Fruit fly (Drosophila melanogaster): ENCODE measurements around the gene CG34238.

Gene CG34238

DNA sequence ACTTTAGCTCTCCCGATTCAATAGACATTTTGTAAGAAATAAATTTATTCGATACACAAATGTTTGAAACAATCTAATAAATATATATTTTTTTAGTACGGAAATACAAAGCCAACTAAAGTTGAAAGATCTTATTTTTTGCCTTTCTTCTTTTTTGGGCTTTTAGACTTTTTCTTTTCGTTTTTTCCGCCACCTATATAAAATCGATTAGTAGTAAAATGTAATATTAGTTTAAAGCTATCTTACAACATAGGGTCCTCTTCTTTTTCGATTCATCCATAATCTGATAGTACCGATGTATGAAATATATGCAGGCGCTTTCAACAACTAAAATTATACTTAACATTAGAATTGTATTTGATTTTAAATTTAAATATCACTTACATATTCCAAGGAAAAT lies 3.7 kb downstream of the CG34238 start, which contains the start of gene CG42536:
Gene CG42536, minus strand, starts transcription at position 101 of the 400 bp plus-strand sequence.
- TF ChIP-seq CG14711 (tag; optimal IDR thresholded peaks at IDR 0.05) = no peak
- TF ChIP-seq ovo (GFP tag; optimal IDR thresholded peaks at IDR 0.05) = no peak
- peak; percentile 16 for TF ChIP-seq kay (GFP tag; ENCODE audit: borderline replicate concordance)
- no peak for TF ChIP-seq CG11617 (GFP tag; optimal IDR thresholded peaks at IDR 0.05)

DNA sequence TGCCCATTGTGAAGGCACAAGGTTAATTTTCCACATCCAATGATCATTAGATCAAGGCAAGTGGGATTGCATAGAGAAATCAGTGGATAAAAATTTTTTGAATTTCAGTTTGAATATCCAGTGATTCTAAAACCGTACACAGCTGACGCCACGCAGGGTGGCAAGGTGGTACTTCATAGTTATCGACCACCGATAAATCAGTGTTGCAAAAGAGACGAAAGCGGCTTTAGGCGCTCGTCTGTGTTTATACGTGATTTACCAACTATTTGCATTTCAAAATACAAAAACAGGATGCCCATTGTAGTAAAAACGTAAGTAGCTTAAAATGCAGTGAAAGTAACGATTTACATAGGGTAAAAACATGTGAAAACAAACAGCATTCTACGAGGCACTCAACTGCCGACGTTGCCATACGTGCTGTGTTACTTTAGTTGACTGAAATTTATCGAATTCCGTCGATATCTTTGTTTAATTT lies 4.6 kb downstream of the CG34238 start, which contains the start of the genes CG42535, CG34001 and hay:
Gene CG42535, minus strand, starts transcription at position 51 of the 475 bp plus-strand sequence.
Gene CG34001, plus strand, starts transcription at position 195 of the 475 bp plus-strand sequence.
Gene hay, plus strand, starts transcription at position 195 of the 475 bp plus-strand sequence.
- TF ChIP-seq CG7045 (GFP tag; optimal IDR thresholded peaks at IDR 0.05) = no peak
- TF ChIP-seq pad (GFP tag; optimal IDR thresholded peaks at IDR 0.05) = peak; percentile 16
- TF ChIP-seq tj (GFP tag; optimal IDR thresholded peaks at IDR 0.05) = no peak
- TF ChIP-seq Hr96 (GFP tag; optimal IDR thresholded peaks at IDR 0.05) = peak; percentile 1
- no peak for TF ChIP-seq Mnt (GFP tag; optimal IDR thresholded peaks at IDR 0.05)
- no peak for TF ChIP-seq CG11617 (GFP tag; optimal IDR thresholded peaks at IDR 0.05)
- peak; percentile 4 for TF ChIP-seq CG14711 (tag; optimal IDR thresholded peaks at IDR 0.05)
- no peak for TF ChIP-seq Clk (GFP tag; optimal IDR thresholded peaks at IDR 0.05)
- TF ChIP-seq cic (GFP tag; optimal IDR thresholded peaks at IDR 0.05) = no peak
- TF ChIP-seq CG1620 (GFP tag; optimal IDR thresholded peaks at IDR 0.05) = no peak
- TF ChIP-seq CG5204 (GFP tag; optimal IDR thresholded peaks at IDR 0.05) = no peak
- TF ChIP-seq Crg-1 (GFP tag; optimal IDR thresholded peaks at IDR 0.05) = no peak
- no peak for TF ChIP-seq CG33017 (tag; optimal IDR thresholded peaks at IDR 0.05)
- no peak for TF ChIP-seq cnc (optimal IDR thresholded peaks at IDR 0.05)
- TF ChIP-seq bab1 (GFP tag; optimal IDR thresholded peaks at IDR 0.05) = peak; percentile 24
- no peak for TF ChIP-seq ovo (GFP tag; optimal IDR thresholded peaks at IDR 0.05)
- TF ChIP-seq toe (GFP tag; optimal IDR thresholded peaks at IDR 0.05) = no peak
- peak; percentile 11 for TF ChIP-seq CG7101 (tag; optimal IDR thresholded peaks at IDR 0.05)
- no peak for TF ChIP-seq CG12768 (GFP tag; optimal IDR thresholded peaks at IDR 0.05)
- no peak for TF ChIP-seq kay (GFP tag; ENCODE audit: borderline replicate concordance)

DNA sequence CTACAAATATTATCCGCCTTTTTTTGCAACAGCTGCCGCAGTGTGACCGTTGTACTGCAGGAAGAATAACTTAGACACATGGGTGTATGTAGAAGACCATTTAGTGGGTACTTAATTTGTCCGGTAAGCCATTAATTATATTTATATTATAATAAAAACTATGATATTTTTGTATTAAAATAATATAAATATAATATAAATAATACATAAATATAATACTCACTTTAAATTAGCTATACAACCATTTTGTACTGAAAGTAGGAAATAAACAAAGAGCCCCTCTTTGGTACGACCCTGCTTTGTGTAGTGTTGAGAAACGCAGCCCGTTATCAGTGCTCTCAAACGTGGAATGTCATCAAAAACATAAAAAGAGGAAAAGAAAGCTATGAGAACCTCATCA lies 11.5 kb downstream of the CG34238 start, which contains the start of gene Cnep1r2:
Gene Cnep1r2, plus strand, starts transcription at position 328 of the 400 bp plus-strand sequence.
- peak; percentile 77 for TF ChIP-seq Mnt (GFP tag; optimal IDR thresholded peaks at IDR 0.05)
- no peak for TF ChIP-seq cnc (optimal IDR thresholded peaks at IDR 0.05)
- TF ChIP-seq Hr96 (GFP tag; optimal IDR thresholded peaks at IDR 0.05) = no peak
- TF ChIP-seq CG1620 (GFP tag; optimal IDR thresholded peaks at IDR 0.05) = peak; percentile 81
- TF ChIP-seq CG12768 (GFP tag; optimal IDR thresholded peaks at IDR 0.05) = peak; percentile 95
- TF ChIP-seq kay (GFP tag; ENCODE audit: borderline replicate concordance) = peak; percentile 39
- TF ChIP-seq CG14711 (tag; optimal IDR thresholded peaks at IDR 0.05) = peak; percentile 93
- TF ChIP-seq CG5204 (GFP tag; optimal IDR thresholded peaks at IDR 0.05) = no peak
- peak; percentile 90 for TF ChIP-seq pad (GFP tag; optimal IDR thresholded peaks at IDR 0.05)
- peak; percentile 84 for TF ChIP-seq Clk (GFP tag; optimal IDR thresholded peaks at IDR 0.05)
- TF ChIP-seq bab1 (GFP tag; optimal IDR thresholded peaks at IDR 0.05) = peak; percentile 91
- peak; percentile 89 for TF ChIP-seq toe (GFP tag; optimal IDR thresholded peaks at IDR 0.05)
- peak; percentile 81 for TF ChIP-seq cic (GFP tag; optimal IDR thresholded peaks at IDR 0.05)
- TF ChIP-seq Crg-1 (GFP tag; optimal IDR thresholded peaks at IDR 0.05) = peak; percentile 91
- peak; percentile 96 for TF ChIP-seq ovo (GFP tag; optimal IDR thresholded peaks at IDR 0.05)
- peak; percentile 98 for TF ChIP-seq CG7101 (tag; optimal IDR thresholded peaks at IDR 0.05)
- TF ChIP-seq CG7045 (GFP tag; optimal IDR thresholded peaks at IDR 0.05) = peak; percentile 97
- peak; percentile 95 for TF ChIP-seq CG11617 (GFP tag; optimal IDR thresholded peaks at IDR 0.05)
- TF ChIP-seq CG33017 (tag; optimal IDR thresholded peaks at IDR 0.05) = peak; percentile 97
- TF ChIP-seq tj (GFP tag; optimal IDR thresholded peaks at IDR 0.05) = peak; percentile 80

DNA sequence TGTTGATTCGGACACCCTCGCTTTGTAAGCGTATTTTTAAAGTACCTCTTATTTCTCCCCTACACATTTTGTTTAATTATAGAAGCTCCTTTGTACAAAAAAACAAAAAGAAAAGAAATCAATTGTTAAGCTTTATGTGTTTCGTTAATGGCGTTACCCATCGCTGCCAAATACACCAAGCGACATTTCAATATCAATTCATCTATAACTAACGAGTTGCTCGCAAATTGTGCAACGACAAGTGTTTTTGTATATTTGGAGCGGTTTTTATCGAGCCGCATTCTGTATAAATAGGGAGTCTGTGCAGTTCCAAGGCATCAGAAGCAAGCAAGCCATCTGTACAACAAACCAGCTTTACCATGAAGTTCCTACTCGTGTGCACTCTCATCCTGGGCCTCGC lies 13.1 kb downstream of the CG34238 start, which contains the start of gene CG18628:
Gene CG18628, plus strand, starts transcription at position 301 of the 400 bp plus-strand sequence.
- no peak for TF ChIP-seq ovo (GFP tag; optimal IDR thresholded peaks at IDR 0.05)

DNA sequence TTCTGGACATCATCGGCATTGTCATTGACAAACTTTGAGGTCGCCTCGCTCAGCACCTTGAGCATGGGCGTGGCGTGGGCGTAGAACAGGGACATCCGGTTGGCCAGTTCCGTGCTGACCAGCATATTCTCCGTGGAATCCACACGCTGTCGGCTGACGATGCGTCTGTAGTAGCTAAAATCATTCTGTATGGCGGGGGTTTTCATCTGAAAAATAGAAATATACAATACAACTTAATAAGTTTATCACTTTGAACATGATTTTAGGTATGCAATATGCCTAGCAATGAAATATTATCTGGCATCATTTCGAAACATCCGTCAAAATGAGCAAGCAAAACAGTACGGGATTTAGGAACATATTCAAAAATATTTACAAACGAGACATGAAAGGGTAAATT lies 15.3 kb downstream of the CG34238 start, which contains the start of gene CG14154:
Gene CG14154, plus strand, starts transcription at position 301 of the 400 bp plus-strand sequence.
- no peak for TF ChIP-seq CG7101 (tag; optimal IDR thresholded peaks at IDR 0.05)
- TF ChIP-seq Clk (GFP tag; optimal IDR thresholded peaks at IDR 0.05) = no peak
- no peak for TF ChIP-seq Crg-1 (GFP tag; optimal IDR thresholded peaks at IDR 0.05)
- no peak for TF ChIP-seq CG33017 (tag; optimal IDR thresholded peaks at IDR 0.05)
- no peak for TF ChIP-seq CG7045 (GFP tag; optimal IDR thresholded peaks at IDR 0.05)
- no peak for TF ChIP-seq toe (GFP tag; optimal IDR thresholded peaks at IDR 0.05)
- TF ChIP-seq CG11617 (GFP tag; optimal IDR thresholded peaks at IDR 0.05) = no peak

DNA sequence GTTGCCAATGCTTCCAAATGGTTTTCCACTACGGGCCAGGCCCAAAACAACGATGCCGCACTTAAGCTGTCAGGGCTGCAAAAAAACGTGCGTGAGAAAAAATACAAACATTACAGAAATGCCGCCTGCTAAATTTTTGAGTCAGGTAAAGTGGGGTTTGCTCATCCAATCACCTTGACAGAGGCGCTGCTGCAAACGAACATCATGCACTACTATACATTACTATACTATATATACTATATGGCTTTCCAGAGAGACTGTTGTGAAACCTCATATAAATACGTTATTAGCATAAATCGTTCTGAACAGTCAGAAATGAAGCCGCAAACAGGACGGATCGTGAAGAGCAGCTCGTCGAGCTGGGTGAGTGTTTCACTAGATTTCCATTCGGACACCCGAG lies 16.9 kb downstream of the CG34238 start, which contains the start of gene CG14153:
Gene CG14153, plus strand, starts transcription at position 301 of the 400 bp plus-strand sequence.
- no peak for TF ChIP-seq CG12768 (GFP tag; optimal IDR thresholded peaks at IDR 0.05)
- TF ChIP-seq CG5204 (GFP tag; optimal IDR thresholded peaks at IDR 0.05) = no peak
- TF ChIP-seq CG33017 (tag; optimal IDR thresholded peaks at IDR 0.05) = no peak
- no peak for TF ChIP-seq CG7045 (GFP tag; optimal IDR thresholded peaks at IDR 0.05)
- no peak for TF ChIP-seq CG1620 (GFP tag; optimal IDR thresholded peaks at IDR 0.05)

DNA sequence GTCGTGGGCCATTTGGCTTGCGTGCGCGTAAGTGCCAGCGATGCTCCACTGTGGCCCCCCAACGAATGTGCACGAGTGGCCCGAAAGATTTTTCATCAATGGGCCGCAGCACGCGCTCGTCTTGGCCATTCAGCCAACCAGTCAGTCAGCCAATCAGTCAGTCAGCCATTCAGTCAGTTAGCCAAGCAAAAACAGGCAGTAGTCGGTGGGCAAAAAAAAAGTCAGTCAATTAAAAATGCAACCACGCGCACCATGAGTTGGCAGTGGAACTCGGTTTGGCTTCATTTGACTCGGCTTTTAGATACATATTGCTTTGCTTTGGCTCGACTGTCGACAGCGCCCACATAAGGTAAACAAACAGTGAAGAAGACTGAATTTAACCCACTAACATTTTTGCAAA lies 19.7 kb downstream of the CG34238 start:
- TF ChIP-seq Clk (GFP tag; optimal IDR thresholded peaks at IDR 0.05) = no peak

Measured in whole organism, adult.